Worm (Caenorhabditis elegans) whole organism, early embryonic: ENCODE measurements around the gene K10B3.1.

ENCODE experiments used
- aly-1 ChIP-seq: sonication (generic microtip); optimal IDR thresholded peaks from 2 replicates; lab custom pipeline; 2016; ENCODE audit warnings: missing genetic modification characterization, missing compliant biosample characterization
- ama-1 ChIP-seq: fragments of 150-350 bp; optimal IDR thresholded peaks from 2 replicates; lab custom pipeline; 2014
- ceh-13 ChIP-seq: fragments of 200-800 bp; sonication (Bioruptor generic); optimal IDR thresholded peaks from 2 replicates; lab custom pipeline; 2018; ENCODE audit warnings: mild to moderate bottlenecking, missing genetic modification characterization, missing compliant biosample characterization
- ceh-36 ChIP-seq: sonication (generic microtip); optimal IDR thresholded peaks from 2 replicates; lab custom pipeline; 2016; ENCODE audit warnings: missing genetic modification characterization, inconsistent platforms, missing compliant biosample characterization
- flt-1 ChIP-seq: fragments of 200-800 bp; sonication (Bioruptor generic); IDR thresholded peaks from 2 replicates; pipeline ENCODE4 v1.3.6; 2022; ENCODE audit warnings: missing genetic modification characterization, missing compliant biosample characterization
- pes-1 ChIP-seq: fragments of 200-800 bp; sonication (Bioruptor generic); IDR thresholded peaks from 2 replicates; pipeline ENCODE4 v1.3.6; 2022; ENCODE audit warnings: missing genetic modification reagents, missing genetic modification characterization, missing compliant biosample characterization

- TF ChIP-seq flt-1 (no peak), ama-1 (lab: Kevin White, UChicago) (no peak), ceh-13 (GFP tag; lab: Kevin White, UChicago) (no peak), aly-1 (no peak), pes-1 (GFP tag; lab: Robert Waterston, UW) (no peak), ceh-36 (tag; lab: Kevin White, UChicago) (no peak)
These were observed 17.8 kb downstream of the K10B3.1 start for ce11 chrX:3153133-3153532.
